Fruit fly (Drosophila melanogaster) whole organism, embryonic: ENCODE measurements around the gene CG10214.

Experiments used
- Abd-B ChIP-seq: fragments of 200-800 bp; sonication (Bioruptor generic); optimal IDR thresholded peaks from 2 replicates; lab custom pipeline; 2018; ENCODE audit warnings: missing biosample characterization, mild to moderate bottlenecking, missing genetic modification characterization, moderate library complexity
- Bdp1 ChIP-seq: fragments of 200-800 bp; sonication (Bioruptor generic); optimal IDR thresholded peaks from 3 replicates; lab custom pipeline; 2016; ENCODE audit warnings: missing biosample characterization, missing genetic modification characterization
- CG10462 ChIP-seq: fragments of 200-800 bp; sonication (Bioruptor generic); optimal IDR thresholded peaks from 2 replicates; lab custom pipeline; 2016; ENCODE audit warnings: missing biosample characterization, missing genetic modification characterization
- CG11093 ChIP-seq: fragments of 200-800 bp; sonication (Bioruptor generic); IDR thresholded peaks from 3 replicates; pipeline ENCODE4 v1.3.6; 2022; ENCODE audit warnings: missing biosample characterization, missing genetic modification characterization
- CG11696 ChIP-seq: fragments of 200-800 bp; sonication (Bioruptor generic); IDR thresholded peaks from 2 replicates; pipeline ENCODE4 v1.3.6; 2022; ENCODE audit warnings: missing biosample characterization, missing genetic modification characterization
- CG13123 ChIP-seq: fragments of 200-800 bp; sonication (Bioruptor generic); optimal IDR thresholded peaks from 2 replicates; lab custom pipeline; 2016; ENCODE audit warnings: missing biosample characterization, missing genetic modification characterization
- CG14710 ChIP-seq: fragments of 200-800 bp; sonication (Bioruptor generic); optimal IDR thresholded peaks from 3 replicates; lab custom pipeline; 2019; ENCODE audit warnings: missing biosample characterization, mild to moderate bottlenecking, missing genetic modification characterization, moderate library complexity
- CG14860 ChIP-seq: fragments of 200-800 bp; sonication (Bioruptor generic); IDR thresholded peaks from 3 replicates; pipeline ENCODE4 v1.3.6; 2022; ENCODE audit warnings: missing biosample characterization, missing genetic modification characterization; ENCODE audit not compliant: partially characterized antibody
- CG16815 ChIP-seq: fragments of 200-800 bp; sonication (Bioruptor generic); optimal IDR thresholded peaks from 3 replicates; lab custom pipeline; 2017; ENCODE audit warnings: missing biosample characterization, mild to moderate bottlenecking, missing genetic modification characterization
- CG2199 ChIP-seq: fragments of 200-800 bp; sonication (Bioruptor generic); IDR thresholded peaks from 3 replicates; pipeline ENCODE4 v1.3.6; 2022; ENCODE audit warnings: missing biosample characterization, missing genetic modification characterization
- CG2712 ChIP-seq: fragments of 200-800 bp; optimal IDR thresholded peaks from 3 replicates; lab custom pipeline; 2019; ENCODE audit warnings: missing biosample characterization, mild to moderate bottlenecking, missing genetic modification characterization, moderate library complexity
- CG3163 ChIP-seq: fragments of 200-800 bp; sonication (Bioruptor generic); optimal IDR thresholded peaks from 3 replicates; lab custom pipeline; 2016; ENCODE audit warnings: missing biosample characterization, missing genetic modification characterization
- CG34376 ChIP-seq: fragments of 200-800 bp; sonication (Bioruptor generic); optimal IDR thresholded peaks from 2 replicates; lab custom pipeline; 2018; ENCODE audit warnings: missing biosample characterization, mild to moderate bottlenecking, missing genetic modification characterization
- CG4730 ChIP-seq: fragments of 200-800 bp; sonication (Bioruptor generic); IDR thresholded peaks from 2 replicates; pipeline ENCODE4 v1.3.6; 2022; ENCODE audit warnings: missing biosample characterization, missing genetic modification characterization
- CG5180 ChIP-seq: fragments of 200-800 bp; sonication (Bioruptor generic); optimal IDR thresholded peaks from 3 replicates; lab custom pipeline; 2017; ENCODE audit warnings: missing biosample characterization, missing genetic modification characterization, mild to moderate bottlenecking, moderate library complexity, missing genetic modification reagents
- CG5953 ChIP-seq: fragments of 200-800 bp; sonication (Bioruptor generic); IDR thresholded peaks from 2 replicates; pipeline ENCODE4 v1.3.6; 2022; ENCODE audit warnings: missing biosample characterization, missing genetic modification characterization
- CG6175 ChIP-seq: fragments of 200-800 bp; sonication (Bioruptor generic); IDR thresholded peaks from 3 replicates; pipeline ENCODE4 v1.3.6; 2022; ENCODE audit warnings: missing biosample characterization, missing genetic modification characterization
- CG6813 ChIP-seq: fragments of 200-800 bp; sonication (Bioruptor generic); optimal IDR thresholded peaks from 2 replicates; lab custom pipeline; 2017; ENCODE audit warnings: missing biosample characterization, missing genetic modification characterization, mild to moderate bottlenecking, moderate library complexity, missing genetic modification reagents
- CG7556 ChIP-seq: fragments of 200-800 bp; sonication (Bioruptor generic); optimal IDR thresholded peaks from 2 replicates; lab custom pipeline; 2017; ENCODE audit warnings: missing biosample characterization, mild to moderate bottlenecking, missing genetic modification characterization
- CG7987 ChIP-seq: fragments of 200-800 bp; sonication (Bioruptor generic); optimal IDR thresholded peaks from 2 replicates; lab custom pipeline; 2018; ENCODE audit warnings: missing biosample characterization, mild to moderate bottlenecking, missing genetic modification characterization, moderate library complexity
- CG8359 ChIP-seq: fragments of 200-800 bp; sonication (Bioruptor generic); optimal IDR thresholded peaks from 2 replicates; lab custom pipeline; 2017; ENCODE audit warnings: missing biosample characterization, mild to moderate bottlenecking, missing genetic modification characterization, borderline replicate concordance
- CG8924 ChIP-seq: fragments of 200-800 bp; optimal IDR thresholded peaks from 3 replicates; lab custom pipeline; 2019; ENCODE audit warnings: missing biosample characterization, mild to moderate bottlenecking, missing genetic modification characterization, moderate library complexity
- CkIIα-i1 ChIP-seq: fragments of 200-800 bp; sonication (Bioruptor generic); IDR thresholded peaks from 2 replicates; pipeline ENCODE4 v1.3.6; 2022; ENCODE audit warnings: missing biosample characterization, missing genetic modification characterization
- ERR ChIP-seq: fragments of 200-800 bp; sonication (Bioruptor generic); optimal IDR thresholded peaks from 2 replicates; lab custom pipeline; 2016; ENCODE audit warnings: missing biosample characterization, missing genetic modification characterization
- Eip74EF ChIP-seq, 2 experiments: fragments of 200-800 bp in 1 of 2; fragments of >200 bp in 1 of 2; sonication (Bioruptor generic) in 1 of 2; optimal IDR thresholded peaks; 2 replicates each; lab custom pipeline; 2017 to 2019; ENCODE audit warnings: missing biosample characterization in 2 of 2, missing genetic modification characterization in 2 of 2, mild to moderate bottlenecking in 1 of 2, moderate library complexity in 1 of 2
- Elba2 ChIP-seq: fragments of 200-800 bp; sonication (Bioruptor generic); optimal IDR thresholded peaks from 3 replicates; lab custom pipeline; 2016; ENCODE audit warnings: missing biosample characterization, missing genetic modification characterization
- GATAe ChIP-seq: fragments of 200-800 bp; sonication (Bioruptor generic); conservative IDR thresholded peaks from 2 replicates; pipeline ENCODE4 v1.3.6; 2022; ENCODE audit warnings: missing biosample characterization, missing genetic modification characterization
- HLH54F ChIP-seq: fragments of 200-800 bp; sonication (Bioruptor generic); optimal IDR thresholded peaks from 3 replicates; lab custom pipeline; 2016; ENCODE audit warnings: missing biosample characterization, missing genetic modification characterization
- Jarid2 ChIP-seq: fragments of 200-800 bp; sonication (Bioruptor generic); optimal IDR thresholded peaks from 3 replicates; lab custom pipeline; 2017; ENCODE audit warnings: mild to moderate bottlenecking, missing biosample characterization, missing genetic modification reagents, missing genetic modification characterization
- Mrtf ChIP-seq: fragments of 200-800 bp; sonication (Bioruptor generic); IDR thresholded peaks from 3 replicates; pipeline ENCODE4 v1.3.6; 2022; ENCODE audit warnings: missing biosample characterization, missing genetic modification characterization
- NK7.1 ChIP-seq: fragments of 200-800 bp; sonication (Bioruptor generic); optimal IDR thresholded peaks from 3 replicates; lab custom pipeline; 2016; ENCODE audit warnings: missing biosample characterization, missing genetic modification characterization
- Nf-YB ChIP-seq: fragments of 200-800 bp; sonication (Bioruptor generic); optimal IDR thresholded peaks from 3 replicates; lab custom pipeline; 2019; ENCODE audit warnings: missing biosample characterization, mild to moderate bottlenecking, missing genetic modification characterization, moderate library complexity
- Sin3A ChIP-seq: fragments of >200 bp; optimal IDR thresholded peaks from 2 replicates; lab custom pipeline; 2018
- ab ChIP-seq: fragments of 200-800 bp; sonication (Bioruptor generic); optimal IDR thresholded peaks from 2 replicates; lab custom pipeline; 2016; ENCODE audit warnings: missing biosample characterization, missing genetic modification characterization
- al ChIP-seq: fragments of 200-800 bp; sonication (Bioruptor generic); IDR thresholded peaks from 2 replicates; pipeline ENCODE4 v1.3.6; 2022; ENCODE audit warnings: missing biosample characterization, missing genetic modification characterization
- ap ChIP-seq: fragments of 200-800 bp; sonication (Bioruptor generic); IDR thresholded peaks from 2 replicates; pipeline ENCODE4 v1.3.6; 2022; ENCODE audit warnings: missing biosample characterization, missing genetic modification characterization
- bbx ChIP-seq: fragments of 200-800 bp; sonication (Bioruptor generic); IDR thresholded peaks from 2 replicates; pipeline ENCODE4 v1.3.6; 2022; ENCODE audit warnings: missing biosample characterization, missing genetic modification characterization; ENCODE audit not compliant: partially characterized antibody
- dimm ChIP-seq: fragments of 200-800 bp; sonication (Bioruptor generic); IDR thresholded peaks from 2 replicates; pipeline ENCODE4 v1.3.6; 2022; ENCODE audit warnings: missing biosample characterization, missing genetic modification characterization
- disco-r ChIP-seq: fragments of 200-800 bp; sonication (Bioruptor generic); optimal IDR thresholded peaks from 2 replicates; lab custom pipeline; 2016; ENCODE audit warnings: missing biosample characterization, missing genetic modification characterization
- dmrt11E ChIP-seq: fragments of 200-800 bp; sonication (Bioruptor generic); optimal IDR thresholded peaks from 3 replicates; lab custom pipeline; 2018; ENCODE audit warnings: missing biosample characterization, mild to moderate bottlenecking, missing genetic modification characterization, moderate library complexity
- en ChIP-seq: fragments of 200-800 bp; sonication (Bioruptor generic); optimal IDR thresholded peaks from 2 replicates; lab custom pipeline; 2016; ENCODE audit warnings: missing biosample characterization, missing genetic modification characterization
- hth ChIP-seq: fragments of >200 bp; optimal IDR thresholded peaks from 2 replicates; lab custom pipeline; 2017; ENCODE audit warnings: inconsistent platforms
- kah ChIP-seq: fragments of 200-800 bp; sonication (Bioruptor generic); optimal IDR thresholded peaks from 2 replicates; lab custom pipeline; 2018; ENCODE audit warnings: missing biosample characterization, mild to moderate bottlenecking, missing genetic modification characterization
- pb ChIP-seq: fragments of 200-800 bp; sonication (Bioruptor generic); optimal IDR thresholded peaks from 3 replicates; lab custom pipeline; 2016; ENCODE audit warnings: missing biosample characterization, missing genetic modification characterization
- scrt ChIP-seq: fragments of 200-800 bp; sonication (Bioruptor generic); optimal IDR thresholded peaks from 2 replicates; lab custom pipeline; 2018; ENCODE audit warnings: missing biosample characterization, mild to moderate bottlenecking, missing genetic modification characterization, moderate library complexity
- sima ChIP-seq: fragments of 200-800 bp; sonication (Bioruptor generic); optimal IDR thresholded peaks from 2 replicates; lab custom pipeline; 2016; ENCODE audit warnings: missing biosample characterization, missing genetic modification characterization
- so ChIP-seq: fragments of 200-800 bp; sonication (Bioruptor generic); IDR thresholded peaks from 3 replicates; pipeline ENCODE4 v1.3.6; 2022; ENCODE audit warnings: missing biosample characterization, missing genetic modification characterization
- sqz ChIP-seq: fragments of 200-800 bp; sonication (Bioruptor generic); optimal IDR thresholded peaks from 3 replicates; lab custom pipeline; 2018; ENCODE audit warnings: missing biosample characterization, mild to moderate bottlenecking, missing genetic modification characterization
- tup ChIP-seq: fragments of 200-800 bp; sonication (Bioruptor generic); optimal IDR thresholded peaks from 2 replicates; lab custom pipeline; 2016; ENCODE audit warnings: missing biosample characterization, mild to moderate bottlenecking, missing genetic modification characterization, moderate library complexity
- wdn ChIP-seq: fragments of 200-800 bp; sonication (Bioruptor generic); IDR thresholded peaks from 2 replicates; pipeline ENCODE4 v1.3.6; 2022; ENCODE audit warnings: missing biosample characterization, missing genetic modification characterization
- yki ChIP-seq: fragments of >200 bp; optimal IDR thresholded peaks from 3 replicates; lab custom pipeline; 2018

Gene CG10214

dm6 chr3R:23723381-23724034 lies 43.8 kb downstream of the CG10214 start (continued):
- no peak for TF ChIP-seq al (GFP tag; lab: Robert Waterston, UW)
- TF ChIP-seq hth (lab: Kevin White, UChicago), result no peak
- no peak for TF ChIP-seq dmrt11E (tag; lab: Kevin White, UChicago)
- TF ChIP-seq CG4730, result peak; percentile 17; the same call in 1 of the 2 replicates
- TF ChIP-seq GATAe (GFP tag; lab: Robert Waterston, UW), result no peak
- no peak for TF ChIP-seq tup (GFP tag; lab: Kevin White, UChicago)
- no peak for TF ChIP-seq en (GFP tag; lab: Kevin White, UChicago)
- TF ChIP-seq CG7556 (GFP tag; lab: Kevin White, UChicago), result no peak
- TF ChIP-seq CG2199 (GFP tag; lab: Robert Waterston, UW), result 0 out of 3 replicates have a peak, but pooled peaks have one; percentile 42
- TF ChIP-seq CkIIα-i1 (GFP tag; lab: Robert Waterston, UW), result no peak; the same call in 1 of the 2 replicates
- no peak for TF ChIP-seq sima
- peak; percentile 37; the same call in 1 of the 3 replicates for TF ChIP-seq so (GFP tag; lab: Robert Waterston, UW)
- TF ChIP-seq CG2712 (tag; lab: Kevin White, UChicago), result peak; percentile 48
- TF ChIP-seq Abd-B (GFP tag; lab: Kevin White, UChicago), result no peak
- TF ChIP-seq CG8359 (GFP tag; lab: Kevin White, UChicago), result peak; percentile 52
- TF ChIP-seq CG5180 (GFP tag; lab: Kevin White, UChicago), result peak; percentile 78
- TF ChIP-seq yki, result no peak
- TF ChIP-seq CG6813 (GFP tag; lab: Kevin White, UChicago), result peak; percentile 78
- no peak for TF ChIP-seq NK7.1 (GFP tag; lab: Kevin White, UChicago)
- TF ChIP-seq CG14710 (tag; lab: Kevin White, UChicago), result peak; percentile 20
- no peak for TF ChIP-seq CG14860 (GFP tag; lab: Robert Waterston, UW)
- TF ChIP-seq ERR, result no peak
- peak; percentile 20 for TF ChIP-seq Bdp1
- no peak for TF ChIP-seq wdn (GFP tag; lab: Robert Waterston, UW)
- TF ChIP-seq Sin3A (lab: Kevin White, UChicago), result no peak
- no peak for TF ChIP-seq Eip74EF (GFP tag; optimal IDR thresholded peaks at IDR 0.05; lab: Kevin White, UChicago)
- peak; percentile 73 for TF ChIP-seq pb (GFP tag; lab: Kevin White, UChicago)
- TF ChIP-seq CG10462 (GFP tag; lab: Kevin White, UChicago), result peak; percentile 21
- TF ChIP-seq ab (GFP tag; lab: Kevin White, UChicago), result no peak
- TF ChIP-seq ap (GFP tag; lab: Robert Waterston, UW), result no peak
- peak; percentile 39 for TF ChIP-seq CG8924 (tag; lab: Kevin White, UChicago)
- TF ChIP-seq CG3163 (GFP tag; lab: Kevin White, UChicago), result no peak
- peak; percentile 76 for TF ChIP-seq CG7987 (GFP tag; lab: Kevin White, UChicago)
- TF ChIP-seq sqz, result peak; percentile 49
- TF ChIP-seq disco-r (GFP tag; lab: Kevin White, UChicago), result no peak
- TF ChIP-seq CG11093, result no peak
- no peak for TF ChIP-seq bbx (GFP tag; lab: Robert Waterston, UW)
- no peak for TF ChIP-seq Mrtf (GFP tag; lab: Robert Waterston, UW)
- no peak for TF ChIP-seq scrt
- TF ChIP-seq CG5953, result peak; percentile 54; the same call in 1 of the 2 replicates
- TF ChIP-seq Jarid2 (GFP tag; lab: Kevin White, UChicago), result peak; percentile 38
- TF ChIP-seq dimm, result peak; percentile 39; the same call in 1 of the 2 replicates
- TF ChIP-seq kah (GFP tag; lab: Kevin White, UChicago), result peak; percentile 31
- peak; percentile 48 for TF ChIP-seq CG13123 (GFP tag; lab: Kevin White, UChicago)
- TF ChIP-seq CG11696 (GFP tag; lab: Robert Waterston, UW), result peak; percentile 56
- TF ChIP-seq CG6175, result no peak
- TF ChIP-seq Elba2 (GFP tag; lab: Kevin White, UChicago), result no peak
- peak; percentile 88 for TF ChIP-seq CG34376 (GFP tag; lab: Kevin White, UChicago)
- TF ChIP-seq CG16815 (GFP tag; lab: Kevin White, UChicago), result no peak
- no peak for TF ChIP-seq Nf-YB (GFP tag; lab: Kevin White, UChicago)
- TF ChIP-seq HLH54F (GFP tag; lab: Kevin White, UChicago), result no peak
